Worm (Caenorhabditis elegans): ENCODE measurements around the gene F31F4.17.

The F31F4.17 gene

DNA sequence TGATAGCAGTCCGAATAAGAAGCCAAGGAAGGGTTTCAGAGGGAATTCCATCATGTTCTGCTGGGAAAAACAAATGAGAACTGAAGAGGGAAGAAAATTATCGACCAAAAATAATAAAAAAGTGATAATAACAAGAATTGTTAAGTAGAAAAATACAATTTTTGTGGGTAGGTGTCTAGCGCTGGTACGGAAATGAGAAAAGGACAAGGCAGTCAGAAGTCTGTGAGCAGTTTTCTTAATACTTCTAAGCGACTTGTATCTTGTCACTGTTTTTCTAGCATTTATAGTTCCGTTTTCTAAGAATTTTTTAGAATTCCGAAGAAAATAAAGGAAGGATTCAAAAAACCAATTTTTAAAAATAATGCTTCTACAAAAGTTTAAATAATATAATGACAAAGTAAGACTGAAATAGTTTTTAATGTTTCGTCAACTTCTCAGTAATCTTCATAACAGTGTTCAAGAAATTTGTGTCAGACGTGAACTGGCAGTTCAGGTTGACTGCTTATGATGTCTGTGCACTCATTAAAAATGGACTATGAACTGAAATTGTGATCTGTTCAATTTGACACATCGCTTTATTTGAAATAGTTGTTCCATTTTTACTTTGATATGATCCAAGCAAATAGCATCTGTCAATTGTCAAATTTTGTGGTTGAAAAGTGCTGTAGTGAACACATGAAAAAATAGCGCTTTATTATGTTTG is 32.8 kb upstream of the F31F4.17 start, which contains the start of gene srx-4:
TSS of gene srx-4 (minus strand) at position 51 of the 703 bp plus-strand sequence.
- TF ChIP-seq F10B5.3 (tag; optimal IDR thresholded peaks at IDR 0.05) (no peak), unc-62 (GFP tag; optimal IDR thresholded peaks at IDR 0.05 in 1 of 2) (peak in 1 of 2 experiments; percentile 90), unc-62 (tag; optimal IDR thresholded peaks at IDR 0.05) (no peak)

DNA sequence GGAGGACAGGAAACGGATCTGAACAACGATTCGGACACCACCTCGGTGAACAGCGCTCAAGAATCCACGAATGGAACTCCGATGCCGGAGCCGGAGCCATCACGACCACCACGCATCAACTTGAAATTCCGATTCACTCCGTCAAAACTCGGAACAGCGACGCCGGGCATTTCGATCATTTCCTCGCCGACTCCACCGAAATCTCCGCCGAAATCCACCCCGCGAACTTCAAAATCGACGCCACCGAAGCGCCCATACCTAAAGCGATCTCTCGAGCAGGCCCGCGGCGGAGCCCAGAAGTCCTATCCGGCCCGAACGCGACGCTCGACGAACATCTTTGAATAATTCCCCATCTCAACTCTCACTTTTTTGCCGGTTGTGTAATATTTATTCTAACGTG is 29.4 kb upstream of the F31F4.17 start:
- TF ChIP-seq ceh-28 (tag; optimal IDR thresholded peaks at IDR 0.05) (no peak), madf-5 (GFP tag; IDR thresholded peaks at IDR 0.05) (0 out of 4 replicates have a peak, but pooled peaks of 1 of the 2 experiments have one; percentile 24), aha-1 (tag) (peak; percentile 72), set-16 (GFP tag; IDR thresholded peaks at IDR 0.05) (peak; percentile 87), nhr-111 (GFP tag; optimal IDR thresholded peaks at IDR 0.05) (no peak), lin-13 (GFP tag; optimal IDR thresholded peaks at IDR 0.05) (no peak), lin-29 (GFP tag; IDR thresholded peaks at IDR 0.05) (no peak), rbr-2 (tag; optimal IDR thresholded peaks at IDR 0.05) (no peak), lim-7 (GFP tag; IDR thresholded peaks at IDR 0.05) (no peak), snpc-4 (tag; optimal IDR thresholded peaks at IDR 0.05) (no peak), nhr-237 (tag; optimal IDR thresholded peaks at IDR 0.05) (no peak), php-3 (GFP tag; IDR thresholded peaks at IDR 0.05) (0 out of 2 replicates have a peak, but pooled peaks have one; percentile 26), madf-9 (GFP tag; conservative IDR thresholded peaks at IDR 0.05) (no peak)

DNA sequence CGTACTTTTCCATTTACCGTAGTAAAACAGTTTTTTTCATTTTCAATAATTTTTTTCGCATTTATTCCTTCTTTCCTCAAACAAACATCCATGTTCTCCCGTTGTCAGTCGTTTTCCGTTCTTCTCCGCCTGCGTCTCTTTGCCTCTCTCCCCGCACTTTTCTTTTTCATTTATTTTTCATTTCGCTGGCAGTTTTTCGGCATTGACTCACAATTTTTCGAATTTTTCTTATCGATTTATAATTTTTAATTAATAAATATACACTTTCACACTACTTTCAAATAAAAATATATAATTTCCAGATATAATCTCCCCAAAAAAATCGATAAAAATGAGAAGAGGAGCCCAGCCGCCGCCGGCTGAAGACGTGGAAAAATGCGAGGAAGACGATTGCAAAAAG is 27.3 kb upstream of the F31F4.17 start, which contains the start of gene H25P19.1:
TSS of gene H25P19.1 (plus strand) at position 301 of the 400 bp plus-strand sequence.
- TF ChIP-seq Y5F2A.4 (GFP tag; optimal IDR thresholded peaks at IDR 0.05) (no peak), tra-1 (GFP tag; IDR thresholded peaks at IDR 0.05) (no peak), nhr-28 (tag; optimal IDR thresholded peaks at IDR 0.05) (no peak), fos-1 (tag; optimal IDR thresholded peaks at IDR 0.05) (no peak), pha-4 (GFP tag; IDR thresholded peaks at IDR 0.05) (no peak), pha-4 (tag; optimal IDR thresholded peaks at IDR 0.05) (no peak), nhr-6 (tag; optimal IDR thresholded peaks at IDR 0.05) (no peak), F44E2.7 (GFP tag; IDR thresholded peaks at IDR 0.05) (no peak), ctbp-1 (GFP tag; IDR thresholded peaks at IDR 0.05) (no peak), nhr-25 (tag; optimal IDR thresholded peaks at IDR 0.05; ENCODE audit: borderline replicate concordance, insufficient read depth) (no peak), ceh-62 (tag; optimal IDR thresholded peaks at IDR 0.05) (no peak), skn-1 (tag; optimal IDR thresholded peaks at IDR 0.05) (no peak), mep-1 (tag; optimal IDR thresholded peaks at IDR 0.05) (no peak), saeg-2 (GFP tag; IDR thresholded peaks at IDR 0.05) (no peak), nhr-102 (tag; optimal IDR thresholded peaks at IDR 0.05) (no peak), gei-8 (GFP tag; optimal IDR thresholded peaks at IDR 0.05) (no peak), spr-3 (GFP tag; optimal IDR thresholded peaks at IDR 0.05) (no peak)

DNA sequence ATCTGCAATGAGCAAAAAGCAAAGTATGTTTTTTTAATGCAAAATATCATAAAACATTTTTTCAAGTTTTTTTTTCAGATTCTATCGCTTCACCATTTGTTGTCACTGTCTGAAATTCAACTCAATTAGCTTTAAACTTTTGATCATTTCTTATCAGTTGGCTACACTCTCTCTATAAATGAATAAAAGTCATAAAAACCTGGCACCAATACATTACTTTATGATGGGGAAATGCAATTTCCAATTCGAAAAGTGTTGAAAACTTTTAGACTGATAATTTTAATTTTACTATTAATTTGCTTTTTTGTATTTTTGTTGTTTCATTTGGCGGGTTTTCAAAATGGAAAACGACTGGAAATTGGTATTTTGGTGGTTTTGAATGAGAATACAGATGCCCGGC is 23.7 kb upstream of the F31F4.17 start, which contains the start of gene F31F4.1:
TSS of gene F31F4.1 (plus strand) at position 203 of the 400 bp plus-strand sequence.
- TF ChIP-seq nhr-28 (tag; optimal IDR thresholded peaks at IDR 0.05): peak; percentile 63
- peak; percentile 55 for TF ChIP-seq aha-1 (tag)
- no peak for TF ChIP-seq daf-16 (GFP tag; optimal IDR thresholded peaks at IDR 0.05)
- peak; percentile 81 for TF ChIP-seq daf-16 (tag; optimal IDR thresholded peaks at IDR 0.05)
- no peak for TF ChIP-seq dmd-9 (GFP tag; IDR thresholded peaks at IDR 0.05)
- TF ChIP-seq madf-5 (GFP tag; IDR thresholded peaks at IDR 0.05): no peak
- peak; percentile 75 for TF ChIP-seq pqm-1 (tag; optimal IDR thresholded peaks at IDR 0.05)
- peak; percentile 83 for TF ChIP-seq php-3 (GFP tag; IDR thresholded peaks at IDR 0.05)
- TF ChIP-seq Y5F2A.4 (GFP tag; optimal IDR thresholded peaks at IDR 0.05): no peak
- peak; percentile 63 for TF ChIP-seq nhr-77 (tag; optimal IDR thresholded peaks at IDR 0.05)
- TF ChIP-seq Y75B8A.6 (GFP tag; IDR thresholded peaks at IDR 0.05): no peak
- TF ChIP-seq ZK546.5 (tag; optimal IDR thresholded peaks at IDR 0.05): no peak
- TF ChIP-seq lin-13 (GFP tag; optimal IDR thresholded peaks at IDR 0.05): no peak
- no peak for TF ChIP-seq fos-1 (tag; optimal IDR thresholded peaks at IDR 0.05)
- no peak for TF ChIP-seq F44E2.7 (GFP tag; IDR thresholded peaks at IDR 0.05)
- TF ChIP-seq attf-4 (tag; optimal IDR thresholded peaks at IDR 0.05): no peak
- no peak for TF ChIP-seq unc-39 (tag; optimal IDR thresholded peaks at IDR 0.05)
- no peak for TF ChIP-seq nhr-237 (tag; optimal IDR thresholded peaks at IDR 0.05)
- no peak for TF ChIP-seq unc-130 (GFP tag; optimal IDR thresholded peaks at IDR 0.05)
- no peak for TF ChIP-seq mxl-2 (GFP tag; conservative IDR thresholded peaks at IDR 0.05)
- no peak for TF ChIP-seq daf-19 (GFP tag; conservative IDR thresholded peaks at IDR 0.05)
- peak; percentile 47 for TF ChIP-seq dve-1 (tag; optimal IDR thresholded peaks at IDR 0.05; ENCODE audit: insufficient read depth)
- no peak for TF ChIP-seq ceh-44 (GFP tag; IDR thresholded peaks at IDR 0.05)
- TF ChIP-seq F10B5.3 (tag; optimal IDR thresholded peaks at IDR 0.05): no peak

All from whole organism, L4 larva.